Worm (Caenorhabditis elegans) whole organism, young adult: ENCODE results near the gene gid-2.

Experiments
- B0019.2 ChIP-seq: fragments of 200-800 bp; sonication (Bioruptor generic); conservative IDR thresholded peaks from 2 replicates; pipeline ENCODE4 v1.3.6; 2022; ENCODE audit warnings: missing genetic modification reagents, missing genetic modification characterization, missing compliant biosample characterization
- B0261.1 ChIP-seq: sonication (generic microtip); optimal IDR thresholded peaks from 2 replicates; lab custom pipeline; 2016; ENCODE audit warnings: mild to moderate bottlenecking, missing genetic modification characterization, moderate library complexity, missing compliant biosample characterization
- C17E4.6 ChIP-seq: fragments of 200-800 bp; sonication (Bioruptor generic); IDR thresholded peaks from 2 replicates; pipeline ENCODE4 v1.3.6; 2022; ENCODE audit warnings: missing genetic modification reagents, missing genetic modification characterization, missing compliant biosample characterization
- F22D6.2 ChIP-seq: sonication (generic microtip); optimal IDR thresholded peaks from 2 replicates; lab custom pipeline; 2016; ENCODE audit warnings: mild to moderate bottlenecking, missing genetic modification characterization, missing compliant biosample characterization
- F23B12.7 ChIP-seq: sonication (generic microtip); optimal IDR thresholded peaks from 2 replicates; lab custom pipeline; 2017; ENCODE audit warnings: missing genetic modification characterization, mild to moderate bottlenecking, missing compliant biosample characterization, antibody characterized with exemption, moderate library complexity; ENCODE audit not compliant: insufficient read depth
- F37B4.10 ChIP-seq: fragments of 200-800 bp; sonication (Bioruptor generic); IDR thresholded peaks from 2 replicates; pipeline ENCODE4 v1.3.6; 2022; ENCODE audit warnings: missing genetic modification characterization, missing compliant biosample characterization
- F52B5.7 ChIP-seq: sonication (generic microtip); optimal IDR thresholded peaks from 2 replicates; lab custom pipeline; 2016; ENCODE audit warnings: mild to moderate bottlenecking, missing genetic modification characterization, missing compliant biosample characterization
- F55B11.4 ChIP-seq: sonication (generic microtip); optimal IDR thresholded peaks from 2 replicates; lab custom pipeline; 2016; ENCODE audit warnings: missing compliant biosample characterization, missing genetic modification characterization, borderline replicate concordance; ENCODE audit not compliant: insufficient read depth
- F57A8.1 ChIP-seq: fragments of 200-800 bp; sonication (Bioruptor generic); optimal IDR thresholded peaks from 2 replicates; lab custom pipeline; 2018; ENCODE audit warnings: mild to moderate bottlenecking, missing genetic modification characterization, moderate library complexity, missing compliant biosample characterization
- Y53G8AR.9 ChIP-seq: fragments of 200-800 bp; sonication (Bioruptor generic); conservative IDR thresholded peaks from 2 replicates; pipeline ENCODE4 v1.3.6; 2022; ENCODE audit warnings: missing genetic modification reagents, missing genetic modification characterization, missing compliant biosample characterization
- Y95B8A.8 ChIP-seq: fragments of 200-800 bp; sonication (Bioruptor generic); IDR thresholded peaks from 2 replicates; pipeline ENCODE4 v1.3.6; 2022; ENCODE audit warnings: missing genetic modification reagents, missing genetic modification characterization, missing compliant biosample characterization
- aptf-3 ChIP-seq: fragments of 200-800 bp; sonication (Bioruptor generic); IDR thresholded peaks from 2 replicates; pipeline ENCODE4 v1.3.6; 2022; ENCODE audit warnings: missing genetic modification characterization, missing compliant biosample characterization
- atf-7 ChIP-seq: sonication (generic microtip); optimal IDR thresholded peaks from 2 replicates; lab custom pipeline; 2017; ENCODE audit warnings: mild to moderate bottlenecking, missing genetic modification characterization, missing compliant biosample characterization
- attf-3 ChIP-seq: fragments of 200-800 bp; sonication (Bioruptor generic); conservative IDR thresholded peaks from 2 replicates; pipeline ENCODE4 v1.3.6; 2022; ENCODE audit warnings: missing genetic modification reagents, missing genetic modification characterization, missing compliant biosample characterization
- cebp-1 ChIP-seq, 2 experiments: fragments of 200-800 bp in 1 of 2; sonication (Bioruptor generic) in 1 of 2; sonication (generic microtip) in 1 of 2; IDR thresholded peaks in 1 of 2; optimal IDR thresholded peaks in 1 of 2; 2 replicates each; pipeline versions ENCODE4 v1.3.6 to Lab custom; 2017 to 2022; ENCODE audit warnings: missing compliant biosample characterization in 2 of 2, missing genetic modification characterization in 2 of 2, mild to moderate bottlenecking in 1 of 2, missing genetic modification reagents in 1 of 2, moderate library complexity in 1 of 2
- chd-7 ChIP-seq: sonication (generic microtip); optimal IDR thresholded peaks from 2 replicates; lab custom pipeline; 2016; ENCODE audit warnings: mild to moderate bottlenecking, missing genetic modification characterization, moderate library complexity, missing compliant biosample characterization
- dox-1 ChIP-seq: fragments of 200-800 bp; sonication (Bioruptor generic); IDR thresholded peaks from 2 replicates; pipeline ENCODE4 v1.3.6; 2022; ENCODE audit warnings: missing genetic modification reagents, missing genetic modification characterization, missing compliant biosample characterization
- egrh-3 ChIP-seq: fragments of 200-800 bp; sonication (Bioruptor generic); IDR thresholded peaks from 2 replicates; pipeline ENCODE4 v1.3.6; 2022; ENCODE audit warnings: missing genetic modification reagents, missing genetic modification characterization, missing compliant biosample characterization
- ekl-4 ChIP-seq: fragments of 200-800 bp; sonication (Bioruptor generic); IDR thresholded peaks from 2 replicates; pipeline ENCODE4 v1.3.6; 2022; ENCODE audit warnings: missing genetic modification reagents, missing genetic modification characterization, missing compliant biosample characterization
- ets-4 ChIP-seq: fragments of 200-800 bp; sonication (Bioruptor generic); optimal IDR thresholded peaks from 2 replicates; lab custom pipeline; 2018; ENCODE audit warnings: mild to moderate bottlenecking, missing genetic modification characterization, missing compliant biosample characterization
- hlh-26 ChIP-seq: fragments of 200-800 bp; sonication (Bioruptor generic); conservative IDR thresholded peaks from 2 replicates; pipeline ENCODE4 v1.3.6; 2022; ENCODE audit warnings: missing genetic modification reagents, missing genetic modification characterization, missing compliant biosample characterization
- let-526 ChIP-seq: fragments of 200-800 bp; sonication (Bioruptor generic); IDR thresholded peaks from 2 replicates; pipeline ENCODE4 v1.3.6; 2022; ENCODE audit warnings: missing genetic modification reagents, missing genetic modification characterization, missing compliant biosample characterization
- let-607 ChIP-seq, 2 experiments: fragments of 200-800 bp in 1 of 2; sonication (Bioruptor generic) in 1 of 2; sonication (generic microtip) in 1 of 2; optimal IDR thresholded peaks; 2 replicates each; lab custom pipeline; 2016 to 2018; ENCODE audit warnings: mild to moderate bottlenecking in 2 of 2, missing compliant biosample characterization in 2 of 2, missing genetic modification characterization in 2 of 2, moderate library complexity in 2 of 2, missing genotype in 1 of 2
- lin-26 ChIP-seq: fragments of 200-800 bp; sonication (Bioruptor generic); IDR thresholded peaks from 2 replicates; pipeline ENCODE4 v1.3.6; 2022; ENCODE audit warnings: missing genetic modification reagents, missing genetic modification characterization, missing compliant biosample characterization
- lin-35 ChIP-seq, 3 experiments: fragments of 150-350 bp in 2 of 3; sonication (generic microtip) in 1 of 3; optimal IDR thresholded peaks; 2 replicates each; lab custom pipeline; 2014 to 2018; ENCODE audit warnings: missing biosample characterization in 3 of 3, missing genetic modification characterization in 3 of 3, missing genetic modification reagents in 3 of 3
- lir-1 ChIP-seq: fragments of 200-800 bp; sonication (Bioruptor generic); conservative IDR thresholded peaks from 2 replicates; pipeline ENCODE4 v1.3.6; 2022; ENCODE audit warnings: missing genetic modification reagents, missing genetic modification characterization, missing compliant biosample characterization
- nfya-2 ChIP-seq: fragments of 200-800 bp; sonication (Bioruptor generic); IDR thresholded peaks from 2 replicates; pipeline ENCODE4 v1.3.6; 2022; ENCODE audit warnings: missing genetic modification reagents, missing genetic modification characterization, missing compliant biosample characterization
- nhr-120 ChIP-seq: fragments of 200-800 bp; sonication (Bioruptor generic); IDR thresholded peaks from 2 replicates; pipeline ENCODE4 v1.3.6; 2022; ENCODE audit warnings: missing genetic modification characterization, missing compliant biosample characterization
- nhr-80 ChIP-seq: sonication (generic microtip); optimal IDR thresholded peaks from 2 replicates; lab custom pipeline; 2016; ENCODE audit warnings: missing genetic modification characterization, missing compliant biosample characterization
- nhr-90 ChIP-seq: sonication (generic microtip); optimal IDR thresholded peaks from 2 replicates; lab custom pipeline; 2016; ENCODE audit warnings: missing genotype, mild to moderate bottlenecking, missing genetic modification characterization, missing compliant biosample characterization
- rec-8 ChIP-seq, 2 experiments: sonication (generic microtip); optimal IDR thresholded peaks; 2 replicates each; lab custom pipeline; 2016; ENCODE audit warnings: mild to moderate bottlenecking in 2 of 2, missing genetic modification characterization in 2 of 2, missing genetic modification reagents in 2 of 2, missing genotype in 2 of 2, missing biosample characterization in 1 of 2, missing compliant biosample characterization in 1 of 2, moderate library complexity in 1 of 2
- sea-2 ChIP-seq: fragments of 200-800 bp; sonication (Bioruptor generic); IDR thresholded peaks from 2 replicates; pipeline ENCODE4 v1.3.6; 2022; ENCODE audit warnings: missing genetic modification characterization, missing compliant biosample characterization
- tbp1 ChIP-seq: fragments of 200-800 bp; sonication (Bioruptor generic); optimal IDR thresholded peaks from 2 replicates; lab custom pipeline; 2018; ENCODE audit warnings: mild to moderate bottlenecking, missing genetic modification characterization, missing compliant biosample characterization
- tlf-1 ChIP-seq: fragments of 200-800 bp; sonication (Bioruptor generic); optimal IDR thresholded peaks from 2 replicates; lab custom pipeline; 2018; ENCODE audit warnings: mild to moderate bottlenecking, missing genetic modification characterization, missing compliant biosample characterization
- unc-62 ChIP-seq: fragments of 150-350 bp; optimal IDR thresholded peaks from 2 replicates; lab custom pipeline; 2014; ENCODE audit warnings: missing biosample characterization, missing genetic modification reagents, missing genetic modification characterization
- ztf-22 ChIP-seq: fragments of 200-800 bp; sonication (Bioruptor generic); optimal IDR thresholded peaks from 2 replicates; lab custom pipeline; 2018; ENCODE audit warnings: mild to moderate bottlenecking, missing genetic modification characterization, moderate library complexity, missing compliant biosample characterization

The gid-2 gene

DNA sequence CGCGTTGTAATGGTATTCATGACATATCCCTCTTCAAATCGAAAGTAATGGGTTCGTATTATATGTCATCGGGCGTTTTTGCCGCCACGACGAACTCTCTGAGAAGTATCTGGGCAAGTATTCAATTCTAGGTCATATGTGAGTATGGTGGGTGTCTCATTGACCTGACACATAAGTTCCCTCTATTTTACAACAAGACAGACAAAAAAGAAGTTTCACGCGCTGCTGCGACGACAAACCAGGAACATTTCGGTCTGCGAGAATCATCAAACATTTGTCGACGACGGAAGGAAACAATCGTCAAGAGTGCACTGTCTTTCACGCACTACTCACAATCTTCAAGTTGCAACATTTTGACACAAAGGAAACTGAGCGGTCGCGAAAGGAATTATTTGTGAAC lies 13.5 kb downstream of the gid-2 start:
- no peak for TF ChIP-seq attf-3 (GFP tag; lab: Robert Waterston, UW)
- no peak for TF ChIP-seq ztf-22 (GFP tag; lab: Kevin White, UChicago)
- TF ChIP-seq aptf-3 (GFP tag; lab: Robert Waterston, UW) = no peak
- no peak for TF ChIP-seq F23B12.7

- TF ChIP-seq dox-1 (GFP tag; lab: Robert Waterston, UW) (peak; percentile 58; the same call in 1 of the 2 replicates), nhr-90 (tag; lab: Kevin White, UChicago) (peak; percentile 12), unc-62 (GFP tag; lab: Kevin White, UChicago) (peak; percentile 76), let-607 (tag; optimal IDR thresholded peaks at IDR 0.05; lab: Kevin White, UChicago) (peak; percentile 86 to 92), nhr-80 (tag; lab: Kevin White, UChicago) (peak; percentile 96), lin-35 (GFP tag; optimal IDR thresholded peaks at IDR 0.05; lab: Kevin White, UChicago) (no peak), F52B5.7 (no peak), cebp-1 (GFP tag; IDR thresholded peaks at IDR 0.05; lab: Robert Waterston, UW) (no peak), cebp-1 (tag; optimal IDR thresholded peaks at IDR 0.05; lab: Kevin White, UChicago) (no peak), ekl-4 (GFP tag; lab: Robert Waterston, UW) (peak; percentile 12; the same call in 1 of the 2 replicates), atf-7 (tag; lab: Kevin White, UChicago) (peak; percentile 29), ztf-22 (GFP tag; lab: Kevin White, UChicago) (peak; percentile 70), ets-4 (GFP tag; lab: Kevin White, UChicago) (peak; percentile 47), chd-7 (tag; lab: Kevin White, UChicago) (peak; percentile 13)
- TF ChIP-seq, all 124 proteins: peak for 10
Measured at ce11 chrX:2422123-2422522, 16.6 kb downstream of the gid-2 start.

DNA sequence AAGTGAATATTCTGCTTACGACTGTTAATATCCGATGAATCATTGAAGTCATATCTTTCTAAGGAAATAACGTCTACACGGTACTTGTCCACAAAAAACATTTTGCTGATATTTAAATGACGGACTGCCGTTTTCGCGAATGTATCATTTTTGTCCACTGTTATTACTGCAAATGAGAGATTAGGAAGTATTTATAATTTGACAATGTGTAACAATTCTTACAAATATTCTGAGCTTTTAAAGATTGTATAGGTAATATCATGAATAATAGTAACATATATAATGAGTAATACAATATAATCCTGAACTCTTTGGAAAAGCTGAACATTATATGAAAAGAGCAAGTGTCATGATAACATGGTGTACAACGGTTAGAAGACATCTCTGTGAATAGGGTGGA lies 19.0 kb downstream of the gid-2 start, which contains the start of gene glr-7:
TSS of gene glr-7 (minus strand) at position 101 of the 400 bp plus-strand sequence.
- no peak for TF ChIP-seq egrh-3 (GFP tag; lab: Robert Waterston, UW)
- no peak for TF ChIP-seq B0261.1 (tag; lab: Kevin White, UChicago)
- no peak for TF ChIP-seq Y53G8AR.9 (GFP tag; lab: Robert Waterston, UW)
- TF ChIP-seq sea-2 = no peak
- no peak for TF ChIP-seq lir-1
- no peak for TF ChIP-seq C17E4.6 (GFP tag; lab: Robert Waterston, UW)
- TF ChIP-seq ets-4 (GFP tag; lab: Kevin White, UChicago) = no peak
- TF ChIP-seq rec-8 (tag; optimal IDR thresholded peaks at IDR 0.05; lab: Kevin White, UChicago) = no peak
- TF ChIP-seq nhr-120 = no peak
- no peak for TF ChIP-seq F57A8.1 (GFP tag; lab: Kevin White, UChicago)
- TF ChIP-seq F37B4.10 (GFP tag; lab: Robert Waterston, UW) = no peak
- no peak for TF ChIP-seq nhr-80 (tag; lab: Kevin White, UChicago)
- no peak for TF ChIP-seq nfya-2

DNA sequence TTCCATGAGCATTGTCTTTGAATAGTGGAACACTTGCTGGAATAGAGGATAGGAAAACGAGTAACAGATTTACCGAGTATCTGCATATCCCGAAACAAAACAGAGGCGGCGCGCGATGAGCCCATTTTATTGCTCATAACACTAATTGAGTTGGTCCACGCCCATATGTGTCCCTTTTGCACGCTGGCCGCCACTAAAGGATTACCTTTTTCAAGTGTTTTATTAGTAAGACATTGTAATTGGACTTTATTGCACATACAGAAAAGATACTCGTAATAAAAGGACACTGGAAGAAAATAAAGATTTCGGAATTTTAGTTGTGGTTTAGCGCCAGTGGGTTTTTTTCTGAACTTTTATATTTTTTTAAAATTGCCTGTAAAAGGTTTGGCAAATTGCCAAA lies 25.5 kb downstream of the gid-2 start, which contains the start of gene hlh-15:
TSS of gene hlh-15 (minus strand) at position 101 of the 400 bp plus-strand sequence.
- TF ChIP-seq tbp1 (GFP tag; lab: Kevin White, UChicago) (no peak), F22D6.2 (tag; lab: Kevin White, UChicago) (no peak), Y95B8A.8 (GFP tag; lab: Robert Waterston, UW) (no peak), B0019.2 (GFP tag; lab: Robert Waterston, UW) (no peak), tlf-1 (GFP tag; lab: Kevin White, UChicago) (no peak), F55B11.4 (tag; lab: Kevin White, UChicago) (no peak), hlh-26 (no peak), ztf-22 (GFP tag; lab: Kevin White, UChicago) (no peak), lin-26 (GFP tag; lab: Robert Waterston, UW) (no peak), let-526 (no peak)
